Fruit fly (Drosophila melanogaster) whole organism, embryonic: ENCODE data around the gene Wbp2.

Source experiments
- Ada2b ChIP-seq: fragments of 200-800 bp; sonication (Bioruptor generic); IDR thresholded peaks from 2 replicates; pipeline ENCODE4 v1.3.6; 2022; ENCODE audit warnings: missing biosample characterization, missing genetic modification characterization
- BtbVII ChIP-seq: fragments of 200-800 bp; sonication (Bioruptor generic); optimal IDR thresholded peaks from 3 replicates; lab custom pipeline; 2017; ENCODE audit warnings: missing biosample characterization, mild to moderate bottlenecking, missing genetic modification characterization
- CG10267 ChIP-seq: fragments of 200-800 bp; sonication (Bioruptor generic); optimal IDR thresholded peaks from 2 replicates; lab custom pipeline; 2018; ENCODE audit warnings: missing biosample characterization, mild to moderate bottlenecking, missing genetic modification characterization, moderate library complexity
- CG10959 ChIP-seq: fragments of 200-800 bp; sonication (Bioruptor generic); IDR thresholded peaks from 2 replicates; pipeline ENCODE4 v1.3.6; 2022; ENCODE audit warnings: missing biosample characterization, missing genetic modification characterization
- CG11504 ChIP-seq: fragments of 200-800 bp; sonication (Bioruptor generic); optimal IDR thresholded peaks from 3 replicates; lab custom pipeline; 2019; ENCODE audit warnings: missing biosample characterization, mild to moderate bottlenecking, missing genetic modification characterization, moderate library complexity
- CG16815 ChIP-seq: fragments of 200-800 bp; sonication (Bioruptor generic); optimal IDR thresholded peaks from 3 replicates; lab custom pipeline; 2017; ENCODE audit warnings: missing biosample characterization, mild to moderate bottlenecking, missing genetic modification characterization
- CG17385 ChIP-seq: fragments of 200-800 bp; sonication (Bioruptor generic); optimal IDR thresholded peaks from 3 replicates; lab custom pipeline; 2018; ENCODE audit warnings: missing biosample characterization, mild to moderate bottlenecking, missing genetic modification characterization
- CG18599 ChIP-seq: fragments of 200-800 bp; sonication (Bioruptor generic); optimal IDR thresholded peaks from 3 replicates; lab custom pipeline; 2017; ENCODE audit warnings: missing biosample characterization, missing genetic modification characterization, mild to moderate bottlenecking, moderate library complexity, missing genetic modification reagents
- CG2116 ChIP-seq: fragments of 200-800 bp; sonication (Bioruptor generic); optimal IDR thresholded peaks from 3 replicates; lab custom pipeline; 2018; ENCODE audit warnings: missing biosample characterization, mild to moderate bottlenecking, missing genetic modification characterization
- CG2202 ChIP-seq: fragments of 200-800 bp; sonication (Bioruptor generic); optimal IDR thresholded peaks from 2 replicates; lab custom pipeline; 2018; ENCODE audit warnings: missing biosample characterization, mild to moderate bottlenecking, missing genetic modification characterization
- CG31388 ChIP-seq: fragments of 200-800 bp; sonication (Bioruptor generic); optimal IDR thresholded peaks from 2 replicates; lab custom pipeline; 2016; ENCODE audit warnings: missing biosample characterization, missing genetic modification characterization
- CG3281 ChIP-seq: fragments of 200-800 bp; sonication (Bioruptor generic); optimal IDR thresholded peaks from 3 replicates; lab custom pipeline; 2017; ENCODE audit warnings: missing biosample characterization, mild to moderate bottlenecking, missing genetic modification characterization
- CG3407 ChIP-seq: fragments of 200-800 bp; sonication (Bioruptor generic); optimal IDR thresholded peaks from 2 replicates; lab custom pipeline; 2018; ENCODE audit warnings: missing biosample characterization, mild to moderate bottlenecking, missing genetic modification characterization
- CG3838 ChIP-seq: fragments of 200-800 bp; sonication (Bioruptor generic); optimal IDR thresholded peaks from 3 replicates; lab custom pipeline; 2016; ENCODE audit warnings: missing biosample characterization, missing genetic modification characterization
- CG3995 ChIP-seq: fragments of 200-800 bp; sonication (Bioruptor generic); optimal IDR thresholded peaks from 3 replicates; lab custom pipeline; 2016; ENCODE audit warnings: missing biosample characterization, missing genetic modification characterization
- CG4328 ChIP-seq: fragments of 200-800 bp; sonication (Bioruptor generic); optimal IDR thresholded peaks from 3 replicates; lab custom pipeline; 2017; ENCODE audit warnings: missing biosample characterization, missing genetic modification reagents, missing genetic modification characterization
- CG4707 ChIP-seq: fragments of 200-800 bp; sonication (Bioruptor generic); optimal IDR thresholded peaks from 2 replicates; lab custom pipeline; 2018; ENCODE audit warnings: missing biosample characterization, mild to moderate bottlenecking, missing genetic modification characterization, moderate library complexity
- CG8388 ChIP-seq: fragments of 200-800 bp; sonication (Bioruptor generic); optimal IDR thresholded peaks from 2 replicates; lab custom pipeline; 2019; ENCODE audit warnings: missing biosample characterization, mild to moderate bottlenecking, missing genetic modification characterization, moderate library complexity
- CG9437 ChIP-seq: fragments of 200-800 bp; sonication (Bioruptor generic); optimal IDR thresholded peaks from 2 replicates; lab custom pipeline; 2018; ENCODE audit warnings: missing biosample characterization, mild to moderate bottlenecking, missing genetic modification characterization
- D ChIP-seq, 2 experiments: fragments of 200-800 bp in 1 of 2; fragments of >200 bp in 1 of 2; sonication (Bioruptor generic) in 1 of 2; optimal IDR thresholded peaks; 2 replicates in 1 of 2; 3 replicates in 1 of 2; lab custom pipeline; 2017; ENCODE audit warnings: mild to moderate bottlenecking in 1 of 2, missing biosample characterization in 1 of 2, missing genetic modification characterization in 1 of 2, missing genetic modification reagents in 1 of 2
- D19A ChIP-seq: fragments of 200-800 bp; optimal IDR thresholded peaks from 3 replicates; lab custom pipeline; 2019; ENCODE audit warnings: missing biosample characterization, mild to moderate bottlenecking, missing genetic modification characterization, moderate library complexity
- Doc3 ChIP-seq: fragments of 200-800 bp; sonication (Bioruptor generic); IDR thresholded peaks from 3 replicates; pipeline ENCODE4 v1.3.6; 2022; ENCODE audit warnings: missing biosample characterization, missing genetic modification characterization; ENCODE audit not compliant: partially characterized antibody
- Ets65A ChIP-seq: fragments of 200-800 bp; sonication (Bioruptor generic); peaks from one replicate; lab custom pipeline; 2016; ENCODE audit warnings: missing biosample characterization, missing genetic modification characterization
- HHEX ChIP-seq: fragments of 200-800 bp; sonication (Bioruptor generic); optimal IDR thresholded peaks from 3 replicates; lab custom pipeline; 2017; ENCODE audit warnings: missing biosample characterization, mild to moderate bottlenecking, missing genetic modification characterization, missing genetic modification reagents
- HLH54F ChIP-seq: fragments of 200-800 bp; sonication (Bioruptor generic); optimal IDR thresholded peaks from 3 replicates; lab custom pipeline; 2016; ENCODE audit warnings: missing biosample characterization, missing genetic modification characterization
- Hand ChIP-seq: fragments of 200-800 bp; sonication (Bioruptor generic); optimal IDR thresholded peaks from 2 replicates; lab custom pipeline; 2017; ENCODE audit warnings: mild to moderate bottlenecking, missing biosample characterization, missing genetic modification reagents, missing genetic modification characterization
- Hr51 ChIP-seq, 2 experiments: fragments of 200-800 bp; sonication (Bioruptor generic); optimal IDR thresholded peaks; 2 replicates in 1 of 2; 3 replicates in 1 of 2; lab custom pipeline; 2016 to 2018; ENCODE audit warnings: missing biosample characterization in 2 of 2, missing genetic modification characterization in 2 of 2, mild to moderate bottlenecking in 1 of 2, moderate library complexity in 1 of 2
- Lim3 ChIP-seq: fragments of 200-800 bp; sonication (Bioruptor generic); IDR thresholded peaks from 2 replicates; pipeline ENCODE4 v1.3.6; 2022; ENCODE audit warnings: missing biosample characterization, missing genetic modification characterization
- Meics ChIP-seq: fragments of 200-800 bp; sonication (Bioruptor generic); optimal IDR thresholded peaks from 2 replicates; lab custom pipeline; 2017; ENCODE audit warnings: missing biosample characterization, mild to moderate bottlenecking, missing genetic modification characterization
- Neu2 ChIP-seq: fragments of 200-800 bp; sonication (Bioruptor generic); optimal IDR thresholded peaks from 3 replicates; lab custom pipeline; 2016; ENCODE audit warnings: missing biosample characterization, missing genetic modification characterization, borderline replicate concordance
- Oaz ChIP-seq: fragments of 200-800 bp; sonication (Bioruptor generic); IDR thresholded peaks from 2 replicates; pipeline ENCODE4 v1.3.6; 2022; ENCODE audit warnings: missing biosample characterization, missing genetic modification characterization
- Sry-δ ChIP-seq: fragments of 200-800 bp; sonication (Bioruptor generic); optimal IDR thresholded peaks from 2 replicates; lab custom pipeline; 2016; ENCODE audit warnings: missing biosample characterization, missing genetic modification characterization
- Xbp1 ChIP-seq: fragments of 200-800 bp; sonication (Bioruptor generic); optimal IDR thresholded peaks from 3 replicates; lab custom pipeline; 2016; ENCODE audit warnings: missing biosample characterization, mild to moderate bottlenecking, missing genetic modification characterization
- al ChIP-seq: fragments of 200-800 bp; sonication (Bioruptor generic); IDR thresholded peaks from 2 replicates; pipeline ENCODE4 v1.3.6; 2022; ENCODE audit warnings: missing biosample characterization, missing genetic modification characterization
- ash1 ChIP-seq: fragments of 200-800 bp; sonication (Bioruptor generic); optimal IDR thresholded peaks from 2 replicates; lab custom pipeline; 2018; ENCODE audit warnings: missing biosample characterization, mild to moderate bottlenecking, missing genetic modification characterization
- fd64A ChIP-seq: fragments of 200-800 bp; sonication (Bioruptor generic); optimal IDR thresholded peaks from 3 replicates; lab custom pipeline; 2018; ENCODE audit warnings: missing biosample characterization, mild to moderate bottlenecking, missing genetic modification characterization
- her ChIP-seq: fragments of 200-800 bp; sonication (Bioruptor generic); optimal IDR thresholded peaks from 2 replicates; lab custom pipeline; 2016; ENCODE audit warnings: missing biosample characterization, missing genetic modification characterization
- kah ChIP-seq: fragments of 200-800 bp; sonication (Bioruptor generic); optimal IDR thresholded peaks from 2 replicates; lab custom pipeline; 2018; ENCODE audit warnings: missing biosample characterization, mild to moderate bottlenecking, missing genetic modification characterization
- onecut ChIP-seq: fragments of 200-800 bp; sonication (Bioruptor generic); IDR thresholded peaks from 2 replicates; pipeline ENCODE4 v1.3.6; 2022; ENCODE audit warnings: missing biosample characterization, missing genetic modification characterization
- p53 ChIP-seq: fragments of 200-800 bp; sonication (Bioruptor generic); optimal IDR thresholded peaks from 2 replicates; lab custom pipeline; 2016; ENCODE audit warnings: missing biosample characterization, missing genetic modification characterization
- pfk ChIP-seq: fragments of 200-800 bp; sonication (Bioruptor generic); optimal IDR thresholded peaks from 2 replicates; lab custom pipeline; 2018; ENCODE audit warnings: missing biosample characterization, mild to moderate bottlenecking, missing genetic modification characterization, moderate library complexity
- rib ChIP-seq: fragments of 200-800 bp; sonication (Bioruptor generic); IDR thresholded peaks from 2 replicates; pipeline ENCODE4 v1.3.6; 2022; ENCODE audit warnings: missing biosample characterization, missing genetic modification characterization
- ro ChIP-seq: fragments of 200-800 bp; sonication (Bioruptor generic); IDR thresholded peaks from 2 replicates; pipeline ENCODE4 v1.3.6; 2022; ENCODE audit warnings: missing biosample characterization, missing genetic modification characterization
- schlank ChIP-seq: fragments of 200-800 bp; sonication (Bioruptor generic); optimal IDR thresholded peaks from 2 replicates; lab custom pipeline; 2018; ENCODE audit warnings: missing biosample characterization, mild to moderate bottlenecking, missing genetic modification characterization
- sens ChIP-seq: fragments of 200-800 bp; sonication (Bioruptor generic); peaks from one replicate; lab custom pipeline; 2016; ENCODE audit warnings: missing biosample characterization, missing genetic modification characterization
- sens-2 ChIP-seq: fragments of 200-800 bp; sonication (Bioruptor generic); IDR thresholded peaks from 2 replicates; pipeline ENCODE4 v1.3.6; 2022; ENCODE audit warnings: missing biosample characterization, missing genetic modification characterization
- ssp ChIP-seq: fragments of 200-800 bp; sonication (Bioruptor generic); IDR thresholded peaks from 2 replicates; pipeline ENCODE4 v1.3.6; 2022; ENCODE audit warnings: missing biosample characterization, missing genetic modification characterization
- tll ChIP-seq, 2 experiments: fragments of 200-800 bp in 1 of 2; fragments of >200 bp in 1 of 2; sonication (Bioruptor generic) in 1 of 2; optimal IDR thresholded peaks; 2 replicates each; lab custom pipeline; 2017 to 2019; ENCODE audit warnings: missing biosample characterization in 2 of 2, missing genetic modification characterization in 2 of 2, mild to moderate bottlenecking in 1 of 2, moderate library complexity in 1 of 2
- trem ChIP-seq: fragments of 200-800 bp; optimal IDR thresholded peaks from 3 replicates; lab custom pipeline; 2019; ENCODE audit warnings: missing biosample characterization, mild to moderate bottlenecking, missing genetic modification characterization, moderate library complexity
- zfh2 ChIP-seq: fragments of 200-800 bp; sonication (Bioruptor generic); optimal IDR thresholded peaks from 2 replicates; lab custom pipeline; 2016; ENCODE audit warnings: missing biosample characterization, missing genetic modification characterization

Gene Wbp2

DNA sequence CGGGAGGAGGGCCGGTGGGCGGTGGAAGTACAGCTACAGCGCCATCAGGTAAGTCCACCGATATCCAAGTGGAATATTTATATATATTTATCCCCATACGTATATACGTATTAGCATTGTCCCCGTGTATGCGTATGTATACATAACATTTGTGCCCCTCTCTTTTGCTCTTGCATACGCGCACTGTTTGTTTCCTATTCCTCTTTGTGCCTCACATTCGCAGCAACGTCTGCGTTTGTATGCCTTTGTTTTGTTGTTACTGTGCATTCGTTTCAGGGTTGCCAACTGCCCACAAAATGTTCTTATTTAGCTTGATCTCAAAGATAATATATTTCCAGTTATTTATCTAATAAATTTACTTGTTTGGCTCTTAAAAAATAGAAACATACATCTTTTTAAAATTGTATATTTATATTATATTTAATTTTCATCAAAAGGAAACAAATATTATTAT, 43.6 kb upstream of the Wbp2 start (continued):
- no peak for TF ChIP-seq fd64A (GFP tag; lab: Kevin White, UChicago)
- no peak for TF ChIP-seq HLH54F
- peak; percentile 76 for TF ChIP-seq D19A (tag; lab: Kevin White, UChicago)
- peak; percentile 69 for TF ChIP-seq BtbVII (GFP tag; lab: Kevin White, UChicago)
- no peak for TF ChIP-seq her (GFP tag; lab: Kevin White, UChicago)
- peak; percentile 52 for TF ChIP-seq CG4328 (GFP tag; lab: Kevin White, UChicago)
- TF ChIP-seq Neu2 (GFP tag; lab: Kevin White, UChicago) = no peak
- TF ChIP-seq Doc3 (GFP tag; lab: Robert Waterston, UW) = no peak
- TF ChIP-seq CG10959 (GFP tag; lab: Robert Waterston, UW) = no peak
- no peak for TF ChIP-seq kah (GFP tag; lab: Kevin White, UChicago)
- no peak for TF ChIP-seq Oaz (GFP tag; lab: Robert Waterston, UW)
- TF ChIP-seq CG3995 (GFP tag; lab: Kevin White, UChicago) = no peak
- peak; percentile 40; the same call in 1 of the 2 replicates for TF ChIP-seq onecut (GFP tag; lab: Robert Waterston, UW)
- TF ChIP-seq CG2116 = peak; percentile 27
- peak; percentile 29 for TF ChIP-seq Ada2b
- no peak for TF ChIP-seq ssp (GFP tag; lab: Robert Waterston, UW)
- peak; percentile 28 for TF ChIP-seq CG3407 (GFP tag; lab: Kevin White, UChicago)
- peak; percentile 65 for TF ChIP-seq CG10267 (tag; lab: Kevin White, UChicago)
- TF ChIP-seq rib = no peak
- peak; percentile 4 for TF ChIP-seq CG2202
- no peak for TF ChIP-seq HHEX (GFP tag; lab: Kevin White, UChicago)
- TF ChIP-seq Lim3 = no peak
- TF ChIP-seq CG31388 (GFP tag; lab: Kevin White, UChicago) = no peak
- TF ChIP-seq CG8388 (GFP tag; lab: Kevin White, UChicago) = peak; percentile 42
- TF ChIP-seq pfk (GFP tag; lab: Kevin White, UChicago) = no peak
- TF ChIP-seq CG11504 (tag; lab: Kevin White, UChicago) = no peak
- no peak for TF ChIP-seq Ets65A (GFP tag; lab: Kevin White, UChicago)
- TF ChIP-seq schlank (tag; lab: Kevin White, UChicago) = no peak
- peak; percentile 58 for TF ChIP-seq Meics
- TF ChIP-seq ro (GFP tag; lab: Robert Waterston, UW) = no peak
- peak; percentile 73 for TF ChIP-seq CG18599 (GFP tag; lab: Kevin White, UChicago)
- peak; percentile 90 for TF ChIP-seq sens (GFP tag; lab: Kevin White, UChicago)
- TF ChIP-seq tll (GFP tag; optimal IDR thresholded peaks at IDR 0.05; lab: Kevin White, UChicago) = no peak
- no peak for TF ChIP-seq al
- TF ChIP-seq Hand = peak; percentile 50
- TF ChIP-seq CG3838 (GFP tag; lab: Kevin White, UChicago) = no peak
- no peak for TF ChIP-seq p53 (GFP tag; lab: Kevin White, UChicago)
- peak; percentile 40 for TF ChIP-seq trem
- peak; percentile 65 for TF ChIP-seq CG17385
- TF ChIP-seq Xbp1 (GFP tag; lab: Kevin White, UChicago) = peak; percentile 68
- TF ChIP-seq Hr51 (GFP tag; optimal IDR thresholded peaks at IDR 0.05; lab: Kevin White, UChicago) = peak in 1 of 2 experiments; percentile 75
- peak; percentile 34 for TF ChIP-seq CG9437 (GFP tag; lab: Kevin White, UChicago)
- TF ChIP-seq D (optimal IDR thresholded peaks at IDR 0.05; lab: Kevin White, UChicago) = no peak
- peak; percentile 51 for TF ChIP-seq D (GFP tag; optimal IDR thresholded peaks at IDR 0.05; lab: Kevin White, UChicago)
- TF ChIP-seq CG4707 (GFP tag; lab: Kevin White, UChicago) = peak; percentile 22
- no peak for TF ChIP-seq sens-2 (GFP tag; lab: Robert Waterston, UW)
- no peak for TF ChIP-seq zfh2 (GFP tag; lab: Kevin White, UChicago)
- no peak for TF ChIP-seq Sry-δ
- no peak for TF ChIP-seq CG16815 (GFP tag; lab: Kevin White, UChicago)
- TF ChIP-seq CG3281 (GFP tag; lab: Kevin White, UChicago) = peak; percentile 59
- TF ChIP-seq ash1 (GFP tag; lab: Kevin White, UChicago) = no peak
